Fruit fly (Drosophila melanogaster): Measurements from ENCODE around the gene CG18268.

CG18268 gene

dm6 chr3R:7804332-7804731 lies at the start of gene CG18268:
Gene CG18268, minus strand, starts transcription at chr3R:7804432.
- TF ChIP-seq CG5204 (GFP tag; optimal IDR thresholded peaks at IDR 0.05), result peak; percentile 22
- no peak for TF ChIP-seq cic (GFP tag; optimal IDR thresholded peaks at IDR 0.05)
- peak; percentile 44 for TF ChIP-seq kay (GFP tag; ENCODE audit: borderline replicate concordance)
- TF ChIP-seq CG7045 (GFP tag; optimal IDR thresholded peaks at IDR 0.05), result peak; percentile 34

- TF ChIP-seq CG11617 (GFP tag; optimal IDR thresholded peaks at IDR 0.05) (peak; percentile 28), CG12768 (GFP tag; optimal IDR thresholded peaks at IDR 0.05) (peak; percentile 49), cic (GFP tag; optimal IDR thresholded peaks at IDR 0.05) (peak; percentile 88), Crg-1 (GFP tag; optimal IDR thresholded peaks at IDR 0.05) (no peak), Clk (GFP tag; optimal IDR thresholded peaks at IDR 0.05) (peak; percentile 52), CG5204 (GFP tag; optimal IDR thresholded peaks at IDR 0.05) (peak; percentile 32), pad (GFP tag; optimal IDR thresholded peaks at IDR 0.05) (peak; percentile 2), kay (GFP tag; ENCODE audit: borderline replicate concordance) (no peak), cnc (optimal IDR thresholded peaks at IDR 0.05) (no peak), CG14711 (tag; optimal IDR thresholded peaks at IDR 0.05) (peak; percentile 69), CG7101 (tag; optimal IDR thresholded peaks at IDR 0.05) (peak; percentile 34), Hr96 (GFP tag; optimal IDR thresholded peaks at IDR 0.05) (peak; percentile 43), ovo (GFP tag; optimal IDR thresholded peaks at IDR 0.05) (no peak), CG7045 (GFP tag; optimal IDR thresholded peaks at IDR 0.05) (peak; percentile 36), CG33017 (tag; optimal IDR thresholded peaks at IDR 0.05) (peak; percentile 41), Mnt (GFP tag; optimal IDR thresholded peaks at IDR 0.05) (peak; percentile 18), toe (GFP tag; optimal IDR thresholded peaks at IDR 0.05) (peak; percentile 68), CG1620 (GFP tag; optimal IDR thresholded peaks at IDR 0.05) (no peak)
Measured at dm6 chr3R:7821559-7821958, 17.3 kb upstream of the CG18268 start.

DNA sequence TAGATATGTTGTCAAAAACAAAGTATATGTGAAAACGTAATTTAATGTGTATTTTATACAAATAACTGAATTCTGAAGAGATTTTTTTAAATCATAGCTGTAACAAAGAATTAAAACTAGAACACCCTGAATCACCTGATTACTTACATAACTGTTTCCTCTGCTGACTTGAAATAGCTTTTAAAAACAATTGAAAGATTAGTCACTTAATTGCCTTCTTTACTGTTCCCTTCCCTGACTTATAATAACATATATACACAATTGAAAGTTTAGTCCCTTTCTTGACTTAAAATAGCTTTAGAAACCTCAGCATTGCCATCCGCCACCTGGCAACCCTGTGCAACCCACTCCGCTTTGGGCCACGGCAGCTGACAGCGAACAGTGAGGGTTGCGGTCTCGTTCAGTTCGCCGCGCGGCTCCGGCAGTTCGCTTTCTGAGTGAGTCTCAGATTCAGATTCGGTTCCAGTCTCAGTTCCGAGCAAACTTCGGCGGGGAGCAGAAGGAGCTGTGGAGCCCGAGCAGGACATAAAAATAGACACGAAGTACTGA lies 9.8 kb upstream of the CG18268 start, which contains the start of gene CG34384:
Gene CG34384 (plus strand): TSS at position 381 of the 549 bp plus-strand sequence.
- peak; percentile 40 for TF ChIP-seq CG11617 (GFP tag; optimal IDR thresholded peaks at IDR 0.05)
- TF ChIP-seq tj (GFP tag; optimal IDR thresholded peaks at IDR 0.05), result peak; percentile 4
- TF ChIP-seq pad (GFP tag; optimal IDR thresholded peaks at IDR 0.05), result peak; percentile 36
- peak; percentile 22 for TF ChIP-seq CG14711 (tag; optimal IDR thresholded peaks at IDR 0.05)
- peak; percentile 74 for TF ChIP-seq CG7045 (GFP tag; optimal IDR thresholded peaks at IDR 0.05)
- TF ChIP-seq bab1 (GFP tag; optimal IDR thresholded peaks at IDR 0.05), result no peak
- peak; percentile 34 for TF ChIP-seq CG33017 (tag; optimal IDR thresholded peaks at IDR 0.05)
- TF ChIP-seq CG12768 (GFP tag; optimal IDR thresholded peaks at IDR 0.05), result peak; percentile 61
- no peak for TF ChIP-seq CG7101 (tag; optimal IDR thresholded peaks at IDR 0.05)
- TF ChIP-seq kay (GFP tag; ENCODE audit: borderline replicate concordance), result peak; percentile 32
- peak; percentile 42 for TF ChIP-seq Hr96 (GFP tag; optimal IDR thresholded peaks at IDR 0.05)
- TF ChIP-seq CG5204 (GFP tag; optimal IDR thresholded peaks at IDR 0.05), result peak; percentile 76
- TF ChIP-seq toe (GFP tag; optimal IDR thresholded peaks at IDR 0.05), result peak; percentile 70
- no peak for TF ChIP-seq cnc (optimal IDR thresholded peaks at IDR 0.05)
- no peak for TF ChIP-seq Clk (GFP tag; optimal IDR thresholded peaks at IDR 0.05)

dm6 chr3R:7813518-7813917 lies 9.3 kb upstream of the CG18268 start:
- TF ChIP-seq cnc (optimal IDR thresholded peaks at IDR 0.05), result no peak
- no peak for TF ChIP-seq Crg-1 (GFP tag; optimal IDR thresholded peaks at IDR 0.05)
- no peak for TF ChIP-seq CG12768 (GFP tag; optimal IDR thresholded peaks at IDR 0.05)
- TF ChIP-seq cic (GFP tag; optimal IDR thresholded peaks at IDR 0.05), result no peak
- no peak for TF ChIP-seq CG5204 (GFP tag; optimal IDR thresholded peaks at IDR 0.05)
- no peak for TF ChIP-seq CG14711 (tag; optimal IDR thresholded peaks at IDR 0.05)
- no peak for TF ChIP-seq CG33017 (tag; optimal IDR thresholded peaks at IDR 0.05)
- no peak for TF ChIP-seq CG7045 (GFP tag; optimal IDR thresholded peaks at IDR 0.05)
- no peak for TF ChIP-seq toe (GFP tag; optimal IDR thresholded peaks at IDR 0.05)
- TF ChIP-seq CG1620 (GFP tag; optimal IDR thresholded peaks at IDR 0.05), result no peak
- no peak for TF ChIP-seq Hr96 (GFP tag; optimal IDR thresholded peaks at IDR 0.05)
- TF ChIP-seq CG11617 (GFP tag; optimal IDR thresholded peaks at IDR 0.05), result no peak
- TF ChIP-seq kay (GFP tag; ENCODE audit: borderline replicate concordance), result no peak
- no peak for TF ChIP-seq tj (GFP tag; optimal IDR thresholded peaks at IDR 0.05)
- no peak for TF ChIP-seq ovo (GFP tag; optimal IDR thresholded peaks at IDR 0.05)
- no peak for TF ChIP-seq CG7101 (tag; optimal IDR thresholded peaks at IDR 0.05)
- TF ChIP-seq pad (GFP tag; optimal IDR thresholded peaks at IDR 0.05), result no peak
- no peak for TF ChIP-seq bab1 (GFP tag; optimal IDR thresholded peaks at IDR 0.05)
- TF ChIP-seq Mnt (GFP tag; optimal IDR thresholded peaks at IDR 0.05), result no peak

DNA sequence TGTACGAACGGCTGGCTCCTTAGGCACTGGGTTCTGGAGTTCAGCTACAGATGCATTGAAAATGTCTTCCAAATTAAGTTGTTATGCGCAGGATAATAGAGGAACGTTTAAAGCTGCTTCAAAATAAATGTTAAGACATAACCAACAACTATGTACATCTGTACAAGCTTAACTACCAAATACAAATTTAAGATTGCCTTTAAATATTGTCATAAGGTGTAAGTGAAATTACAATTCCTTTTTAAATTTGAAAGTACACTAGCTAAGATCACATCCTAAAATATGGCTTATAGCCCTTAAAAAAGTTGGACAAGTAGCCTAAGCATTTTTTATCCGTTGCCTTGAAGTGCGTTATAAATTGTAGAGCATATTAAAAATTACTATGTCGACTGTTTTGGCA lies 7.3 kb upstream of the CG18268 start, which contains the start of gene CG31473:
Gene CG31473 (plus strand): TSS at position 301 of the 400 bp plus-strand sequence.
- TF ChIP-seq kay (GFP tag; ENCODE audit: borderline replicate concordance), result no peak
- no peak for TF ChIP-seq CG14711 (tag; optimal IDR thresholded peaks at IDR 0.05)
- no peak for TF ChIP-seq Clk (GFP tag; optimal IDR thresholded peaks at IDR 0.05)
- no peak for TF ChIP-seq Mnt (GFP tag; optimal IDR thresholded peaks at IDR 0.05)

DNA sequence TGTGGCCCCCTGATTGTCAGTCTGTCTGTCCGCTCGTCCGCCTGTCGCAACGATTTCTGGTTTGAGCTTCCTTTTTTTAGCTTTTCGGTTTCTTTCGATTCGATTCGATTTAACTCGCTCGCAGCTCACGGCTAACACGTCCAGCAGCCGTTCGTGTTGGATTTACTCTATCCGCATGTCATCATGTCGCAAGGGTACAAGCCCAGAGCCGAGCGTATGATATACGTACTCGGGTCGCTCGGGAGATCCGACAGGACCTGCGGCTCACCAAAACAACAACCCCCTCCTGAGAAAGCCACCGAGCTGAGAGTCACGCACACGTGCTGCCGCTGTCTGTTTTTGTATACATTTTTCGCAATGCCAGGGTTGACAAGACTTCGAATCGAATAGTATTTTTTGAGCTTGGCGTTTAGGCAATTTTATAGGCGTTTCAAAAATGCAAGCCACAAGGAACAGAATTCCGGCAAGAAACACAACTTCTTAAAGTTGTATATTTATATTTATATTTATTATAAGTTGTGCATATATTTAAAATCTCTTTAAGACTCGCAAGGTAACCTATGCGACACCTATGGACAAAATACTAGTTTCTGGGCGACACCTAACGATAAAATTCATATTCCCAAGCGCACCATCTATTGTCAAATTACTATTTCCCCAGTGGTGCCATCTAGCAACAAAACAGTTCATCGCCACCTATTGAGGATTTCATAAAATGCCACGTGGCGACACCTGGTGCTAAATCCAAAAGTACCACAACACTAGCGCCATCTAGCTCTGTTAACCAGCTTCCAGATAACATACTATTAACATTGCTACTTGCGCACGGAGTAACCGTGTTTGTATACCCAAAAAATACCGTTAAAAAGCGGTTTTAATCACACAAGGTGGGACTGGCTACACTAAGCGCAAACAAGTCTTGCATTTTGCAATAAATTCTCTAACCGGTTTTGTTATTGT lies 5.7 kb upstream of the CG18268 start, which contains the start of the genes CG2993 and sgll:
Gene CG2993 (minus strand): TSS at position 353 of the 960 bp plus-strand sequence.
Gene sgll (plus strand): TSS at position 871 of the 960 bp plus-strand sequence.
- peak; percentile 12 for TF ChIP-seq CG11617 (GFP tag; optimal IDR thresholded peaks at IDR 0.05)
- TF ChIP-seq cnc (optimal IDR thresholded peaks at IDR 0.05), result no peak
- TF ChIP-seq CG7045 (GFP tag; optimal IDR thresholded peaks at IDR 0.05), result peak; percentile 61
- TF ChIP-seq cic (GFP tag; optimal IDR thresholded peaks at IDR 0.05), result peak; percentile 27
- peak; percentile 85 for TF ChIP-seq toe (GFP tag; optimal IDR thresholded peaks at IDR 0.05)
- peak; percentile 20 for TF ChIP-seq Clk (GFP tag; optimal IDR thresholded peaks at IDR 0.05)
- TF ChIP-seq CG14711 (tag; optimal IDR thresholded peaks at IDR 0.05), result peak; percentile 54
- TF ChIP-seq ovo (GFP tag; optimal IDR thresholded peaks at IDR 0.05), result peak; percentile 97
- TF ChIP-seq kay (GFP tag; ENCODE audit: borderline replicate concordance), result no peak
- peak; percentile 55 for TF ChIP-seq CG12768 (GFP tag; optimal IDR thresholded peaks at IDR 0.05)
- TF ChIP-seq CG7101 (tag; optimal IDR thresholded peaks at IDR 0.05), result peak; percentile 78
- peak; percentile 77 for TF ChIP-seq pad (GFP tag; optimal IDR thresholded peaks at IDR 0.05)
- TF ChIP-seq tj (GFP tag; optimal IDR thresholded peaks at IDR 0.05), result no peak
- TF ChIP-seq CG1620 (GFP tag; optimal IDR thresholded peaks at IDR 0.05), result peak; percentile 96
- TF ChIP-seq Mnt (GFP tag; optimal IDR thresholded peaks at IDR 0.05), result peak; percentile 86
- peak; percentile 39 for TF ChIP-seq CG33017 (tag; optimal IDR thresholded peaks at IDR 0.05)
- peak; percentile 92 for TF ChIP-seq Hr96 (GFP tag; optimal IDR thresholded peaks at IDR 0.05)
- peak; percentile 59 for TF ChIP-seq CG5204 (GFP tag; optimal IDR thresholded peaks at IDR 0.05)
- peak; percentile 88 for TF ChIP-seq Crg-1 (GFP tag; optimal IDR thresholded peaks at IDR 0.05)
- peak; percentile 65 for TF ChIP-seq bab1 (GFP tag; optimal IDR thresholded peaks at IDR 0.05)
